Worm (Caenorhabditis elegans) whole organism, mixed stage, embryonic: ENCODE results near the gene ZK1086.2.
A peak's percentile ranks its signal among the peaks of the same experiment; 100 is the strongest.

Source experiments
- M03D4.4 ChIP-seq: sonication (generic microtip); optimal IDR thresholded peaks from 2 replicates; lab custom pipeline; 2017; ENCODE audit warnings: mild to moderate bottlenecking, missing genetic modification characterization, missing compliant biosample characterization
- bed-3 ChIP-seq: fragments of 200-800 bp; sonication (Bioruptor generic); optimal IDR thresholded peaks from 3 replicates; lab custom pipeline; 2018; ENCODE audit warnings: mild to moderate bottlenecking, missing genetic modification characterization, moderate library complexity, missing compliant biosample characterization
- blmp-1 ChIP-seq: fragments of 150-350 bp; optimal IDR thresholded peaks from 2 replicates; lab custom pipeline; 2014; ENCODE audit warnings: missing biosample characterization, missing genetic modification characterization
- ceh-39 ChIP-seq: fragments of 150-350 bp; optimal IDR thresholded peaks from 2 replicates; lab custom pipeline; 2014; ENCODE audit warnings: missing biosample characterization, missing genetic modification characterization
- ceh-43 ChIP-seq: fragments of 200-800 bp; sonication (Bioruptor generic); optimal IDR thresholded peaks from 2 replicates; lab custom pipeline; 2018; ENCODE audit warnings: mild to moderate bottlenecking, missing genetic modification characterization, moderate library complexity, missing compliant biosample characterization
- ceh-83 ChIP-seq: fragments of 200-800 bp; sonication (Bioruptor generic); optimal IDR thresholded peaks from 2 replicates; lab custom pipeline; 2018; ENCODE audit warnings: mild to moderate bottlenecking, missing genetic modification characterization, missing compliant biosample characterization
- ces-1 ChIP-seq: fragments of 150-350 bp; optimal IDR thresholded peaks from 2 replicates; lab custom pipeline; 2014; ENCODE audit warnings: missing biosample characterization, missing genetic modification reagents, missing genetic modification characterization
- cnd-1 ChIP-seq: fragments of 200-800 bp; sonication (Bioruptor generic); optimal IDR thresholded peaks from 2 replicates; lab custom pipeline; 2018; ENCODE audit warnings: mild to moderate bottlenecking, missing genetic modification characterization, missing compliant biosample characterization
- drap-1 ChIP-seq: fragments of 200-800 bp; sonication (Bioruptor generic); optimal IDR thresholded peaks from 3 replicates; lab custom pipeline; 2018; ENCODE audit warnings: mild to moderate bottlenecking, missing genetic modification characterization, missing compliant biosample characterization
- elt-3 ChIP-seq: fragments of 150-350 bp; optimal IDR thresholded peaks from 2 replicates; lab custom pipeline; 2014; ENCODE audit warnings: missing biosample characterization, missing genetic modification characterization
- flh-1 ChIP-seq: fragments of 200-800 bp; sonication (Bioruptor generic); optimal IDR thresholded peaks from 2 replicates; lab custom pipeline; 2018; ENCODE audit warnings: mild to moderate bottlenecking, missing genetic modification characterization, moderate library complexity, missing compliant biosample characterization
- ham-2 ChIP-seq: fragments of 200-800 bp; sonication (Bioruptor generic); optimal IDR thresholded peaks from 2 replicates; lab custom pipeline; 2018; ENCODE audit warnings: mild to moderate bottlenecking, missing genetic modification characterization, missing compliant biosample characterization
- hlh-1 ChIP-seq: fragments of 150-350 bp; optimal IDR thresholded peaks from 2 replicates; lab custom pipeline; 2014; ENCODE audit warnings: missing biosample characterization, missing genetic modification reagents, missing genetic modification characterization
- lin-13 ChIP-seq: fragments of 150-350 bp; optimal IDR thresholded peaks from 2 replicates; lab custom pipeline; 2014; ENCODE audit warnings: missing biosample characterization, missing genetic modification characterization
- lin-32 ChIP-seq: fragments of 200-800 bp; sonication (Bioruptor generic); optimal IDR thresholded peaks from 2 replicates; lab custom pipeline; 2018; ENCODE audit warnings: mild to moderate bottlenecking, missing genetic modification characterization, missing compliant biosample characterization
- mab-5 ChIP-seq: fragments of 150-350 bp; optimal IDR thresholded peaks from 2 replicates; lab custom pipeline; 2014; ENCODE audit warnings: missing biosample characterization, missing genetic modification characterization
- mep-1 ChIP-seq: fragments of 150-350 bp; optimal IDR thresholded peaks from 2 replicates; lab custom pipeline; 2017; ENCODE audit warnings: missing biosample characterization, missing genetic modification reagents, missing genetic modification characterization, inconsistent platforms
- mls-2 ChIP-seq: sonication (generic microtip); optimal IDR thresholded peaks from 2 replicates; lab custom pipeline; 2016; ENCODE audit warnings: mild to moderate bottlenecking, missing genetic modification characterization, moderate library complexity, missing compliant biosample characterization
- nhr-12 ChIP-seq: fragments of 150-350 bp; optimal IDR thresholded peaks from 2 replicates; lab custom pipeline; 2014; ENCODE audit warnings: missing biosample characterization, missing genetic modification characterization
- nhr-2 ChIP-seq: fragments of 150-350 bp; optimal IDR thresholded peaks from 2 replicates; lab custom pipeline; 2014; ENCODE audit warnings: missing biosample characterization, missing genetic modification characterization
- nhr-237 ChIP-seq: fragments of 150-350 bp; optimal IDR thresholded peaks from 2 replicates; lab custom pipeline; 2014; ENCODE audit warnings: missing biosample characterization, missing genetic modification characterization
- nhr-28 ChIP-seq: fragments of 150-350 bp; optimal IDR thresholded peaks from 2 replicates; lab custom pipeline; 2014; ENCODE audit warnings: missing biosample characterization, missing genetic modification characterization
- nhr-76 ChIP-seq: sonication (generic microtip); optimal IDR thresholded peaks from 2 replicates; lab custom pipeline; 2017; ENCODE audit warnings: missing biosample characterization, missing genetic modification characterization
- pha-4 ChIP-seq: fragments of 150-350 bp; optimal IDR thresholded peaks from 2 replicates; lab custom pipeline; 2018; ENCODE audit warnings: missing biosample characterization, missing genetic modification reagents, missing genetic modification characterization
- sem-2 ChIP-seq: fragments of 200-800 bp; sonication (Bioruptor generic); optimal IDR thresholded peaks from 2 replicates; lab custom pipeline; 2018; ENCODE audit warnings: mild to moderate bottlenecking, missing genetic modification characterization, missing compliant biosample characterization
- sptf-1 ChIP-seq: sonication (generic microtip); optimal IDR thresholded peaks from 2 replicates; lab custom pipeline; 2017; ENCODE audit warnings: mild to moderate bottlenecking, missing genetic modification characterization, moderate library complexity, missing compliant biosample characterization
- tbx-8 ChIP-seq: fragments of 200-800 bp; sonication (Bioruptor generic); optimal IDR thresholded peaks from 2 replicates; lab custom pipeline; 2018; ENCODE audit warnings: mild to moderate bottlenecking, missing genetic modification characterization, moderate library complexity, missing compliant biosample characterization
- unc-39 ChIP-seq: fragments of 150-350 bp; optimal IDR thresholded peaks from 2 replicates; lab custom pipeline; 2014; ENCODE audit warnings: missing biosample characterization, missing genetic modification characterization
- zip-8 ChIP-seq: fragments of 150-350 bp; optimal IDR thresholded peaks from 2 replicates; lab custom pipeline; 2014; ENCODE audit warnings: missing biosample characterization, missing genetic modification characterization
- ztf-11 ChIP-seq: fragments of 150-350 bp; optimal IDR thresholded peaks from 2 replicates; lab custom pipeline; 2014; ENCODE audit warnings: missing biosample characterization, missing genetic modification characterization

ZK1086.2 gene

ce11 chrX:13775508-13775907, 17.9 kb downstream of the ZK1086.2 start:
- TF ChIP-seq ceh-39 (no peak), M03D4.4 (tag; lab: Kevin White, UChicago) (no peak), bed-3 (GFP tag; lab: Kevin White, UChicago) (no peak), unc-39 (tag; lab: Kevin White, UChicago) (no peak), nhr-2 (tag; lab: Kevin White, UChicago) (no peak), tbx-8 (no peak), ceh-43 (GFP tag; lab: Kevin White, UChicago) (no peak), nhr-12 (tag; lab: Kevin White, UChicago) (no peak), blmp-1 (no peak), drap-1 (no peak), nhr-76 (no peak), cnd-1 (tag; lab: Kevin White, UChicago) (no peak), zip-8 (tag; lab: Kevin White, UChicago) (no peak), lin-32 (GFP tag; lab: Kevin White, UChicago) (no peak), ceh-83 (GFP tag; lab: Kevin White, UChicago) (no peak)

- TF ChIP-seq ceh-43 (GFP tag; lab: Kevin White, UChicago) = no peak
- no peak for TF ChIP-seq ceh-39
These were observed 19.3 kb downstream of the ZK1086.2 start for ce11 chrX:13774144-13774543.

- no peak for TF ChIP-seq blmp-1
- TF ChIP-seq nhr-2 (tag; lab: Kevin White, UChicago) = no peak
- TF ChIP-seq nhr-237 (tag; lab: Kevin White, UChicago) = no peak
- no peak for TF ChIP-seq M03D4.4 (tag; lab: Kevin White, UChicago)
- TF ChIP-seq ham-2 (GFP tag; lab: Kevin White, UChicago) = no peak
- no peak for TF ChIP-seq elt-3
- TF ChIP-seq pha-4 (tag; lab: Kevin White, UChicago) = no peak
- no peak for TF ChIP-seq ceh-39
- TF ChIP-seq, all 35 proteins: peak for 0
These were observed 20.7 kb downstream of the ZK1086.2 start for ce11 chrX:13772734-13773133.

- no peak for TF ChIP-seq ces-1 (GFP tag; lab: Kevin White, UChicago)
- no peak for TF ChIP-seq ceh-83 (GFP tag; lab: Kevin White, UChicago)
- no peak for TF ChIP-seq nhr-76
- TF ChIP-seq pha-4 (tag; lab: Kevin White, UChicago) = no peak
- no peak for TF ChIP-seq ztf-11 (tag; lab: Kevin White, UChicago)
- TF ChIP-seq lin-32 (GFP tag; lab: Kevin White, UChicago) = no peak
- TF ChIP-seq nhr-2 (tag; lab: Kevin White, UChicago) = no peak
- no peak for TF ChIP-seq lin-13 (tag; lab: Kevin White, UChicago)
These were observed 22.9 kb downstream of the ZK1086.2 start, which contains the start of gene nkb-3 for ce11 chrX:13770508-13770978. nkb-3 (minus strand) TSS chrX:13770558.

ce11 chrX:13768562-13768961, 24.9 kb downstream of the ZK1086.2 start:
- TF ChIP-seq ces-1 (GFP tag; lab: Kevin White, UChicago) (peak; percentile 85), zip-8 (tag; lab: Kevin White, UChicago) (no peak)

ce11 chrX:13767282-13767681, 26.1 kb downstream of the ZK1086.2 start:
- TF ChIP-seq nhr-28 (tag; lab: Kevin White, UChicago) (no peak), nhr-2 (tag; lab: Kevin White, UChicago) (no peak), ceh-43 (GFP tag; lab: Kevin White, UChicago) (no peak), flh-1 (GFP tag; lab: Kevin White, UChicago) (no peak), zip-8 (tag; lab: Kevin White, UChicago) (no peak), lin-13 (tag; lab: Kevin White, UChicago) (no peak), tbx-8 (no peak), drap-1 (no peak), blmp-1 (no peak), nhr-237 (tag; lab: Kevin White, UChicago) (no peak), mls-2 (tag; lab: Kevin White, UChicago) (no peak)

- no peak for TF ChIP-seq blmp-1
- TF ChIP-seq mls-2 (tag; lab: Kevin White, UChicago) = no peak
- TF ChIP-seq hlh-1 = no peak
- TF ChIP-seq sptf-1 (tag; lab: Kevin White, UChicago) = no peak
- TF ChIP-seq M03D4.4 (tag; lab: Kevin White, UChicago) = no peak
- no peak for TF ChIP-seq nhr-76
- TF ChIP-seq elt-3 = no peak
- TF ChIP-seq drap-1 = no peak
- TF ChIP-seq nhr-237 (tag; lab: Kevin White, UChicago) = no peak
- no peak for TF ChIP-seq ham-2 (GFP tag; lab: Kevin White, UChicago)
- TF ChIP-seq zip-8 (tag; lab: Kevin White, UChicago) = no peak
- no peak for TF ChIP-seq mep-1 (tag; lab: Kevin White, UChicago)
- TF ChIP-seq sem-2 (GFP tag; lab: Kevin White, UChicago) = no peak
- no peak for TF ChIP-seq mab-5 (tag; lab: Kevin White, UChicago)
These were observed 33.6 kb downstream of the ZK1086.2 start, which contains the start of gene cest-13 for ce11 chrX:13759676-13760447. cest-13 (plus strand) TSS chrX:13760237.
